Worm (Caenorhabditis elegans): ENCODE data around the gene glr-7.

DNA sequence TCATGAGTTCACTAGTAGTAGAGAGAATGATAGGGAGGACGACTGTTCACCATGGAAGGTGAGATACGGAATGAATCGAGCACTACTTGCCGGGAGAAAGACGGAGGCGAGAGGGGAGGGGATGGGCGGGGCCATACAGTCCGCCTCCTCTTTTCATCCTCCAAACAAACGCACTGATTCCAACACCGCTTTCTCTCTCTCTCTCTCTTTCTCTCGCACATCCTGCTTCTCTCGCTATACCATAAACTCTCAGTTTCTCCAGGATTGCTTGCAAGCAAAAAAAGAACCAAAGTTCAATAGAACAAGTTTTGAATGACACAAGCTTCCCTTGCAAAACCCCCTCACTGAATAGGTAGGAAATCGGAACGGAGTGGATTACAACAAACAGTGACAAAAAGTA is 15.7 kb upstream of the glr-7 start:
- TF ChIP-seq snpc-4 (GFP tag; optimal IDR thresholded peaks at IDR 0.05), result no peak
- TF ChIP-seq snpc-4 (tag; optimal IDR thresholded peaks at IDR 0.05), result no peak
- no peak for TF ChIP-seq mcd-1 (GFP tag; IDR thresholded peaks at IDR 0.05)
